Fruit fly (Drosophila melanogaster): Measurements from ENCODE around the gene CG12362.

DNA sequence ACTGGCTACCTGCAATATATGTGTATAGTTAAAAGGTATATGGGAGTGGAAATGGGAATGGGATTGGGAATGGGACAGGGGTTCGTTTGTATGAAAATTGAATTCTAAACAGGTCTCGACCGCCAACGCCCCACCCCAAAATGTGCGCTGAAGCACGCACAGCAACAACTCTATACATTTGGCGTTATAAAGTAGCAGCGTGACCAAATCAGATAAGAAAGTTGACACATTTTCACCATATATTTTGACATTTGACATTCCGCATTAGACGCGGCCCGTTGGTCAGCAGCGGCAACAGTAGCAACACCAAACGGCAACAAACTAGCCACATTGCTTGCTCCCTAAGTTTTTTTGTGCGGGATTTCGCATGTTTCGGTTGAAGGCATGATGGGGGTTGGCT is 20.6 kb upstream of the CG12362 start:
- no peak for TF ChIP-seq CG14655 (GFP tag; optimal IDR thresholded peaks at IDR 0.05)
- TF ChIP-seq CG32121 (GFP tag; IDR thresholded peaks at IDR 0.05), result no peak
- TF ChIP-seq fd96Ca (GFP tag; IDR thresholded peaks at IDR 0.05), result no peak

Measured in whole organism, pupa.